Worm (Caenorhabditis elegans) whole organism, mixed stage, embryonic: ENCODE measurements around the gene R04B3.2.

ENCODE experiments used
- blmp-1 ChIP-seq: fragments of 150-350 bp; optimal IDR thresholded peaks from 2 replicates; lab custom pipeline; 2014; ENCODE audit warnings: missing biosample characterization, missing genetic modification characterization
- ceh-43 ChIP-seq: fragments of 200-800 bp; sonication (Bioruptor generic); optimal IDR thresholded peaks from 2 replicates; lab custom pipeline; 2018; ENCODE audit warnings: mild to moderate bottlenecking, missing genetic modification characterization, moderate library complexity, missing compliant biosample characterization
- ceh-83 ChIP-seq: fragments of 200-800 bp; sonication (Bioruptor generic); optimal IDR thresholded peaks from 2 replicates; lab custom pipeline; 2018; ENCODE audit warnings: mild to moderate bottlenecking, missing genetic modification characterization, missing compliant biosample characterization
- elt-1 ChIP-seq: sonication (generic microtip); optimal IDR thresholded peaks from 2 replicates; lab custom pipeline; 2017; ENCODE audit warnings: missing genetic modification characterization, mild to moderate bottlenecking, missing compliant biosample characterization, antibody characterized with exemption, moderate library complexity, borderline replicate concordance; ENCODE audit not compliant: insufficient read depth
- elt-3 ChIP-seq: fragments of 150-350 bp; optimal IDR thresholded peaks from 2 replicates; lab custom pipeline; 2014; ENCODE audit warnings: missing biosample characterization, missing genetic modification characterization
- ham-2 ChIP-seq: fragments of 200-800 bp; sonication (Bioruptor generic); optimal IDR thresholded peaks from 2 replicates; lab custom pipeline; 2018; ENCODE audit warnings: mild to moderate bottlenecking, missing genetic modification characterization, missing compliant biosample characterization
- lin-13 ChIP-seq: fragments of 150-350 bp; optimal IDR thresholded peaks from 2 replicates; lab custom pipeline; 2014; ENCODE audit warnings: missing biosample characterization, missing genetic modification characterization
- lin-32 ChIP-seq: fragments of 200-800 bp; sonication (Bioruptor generic); optimal IDR thresholded peaks from 2 replicates; lab custom pipeline; 2018; ENCODE audit warnings: mild to moderate bottlenecking, missing genetic modification characterization, missing compliant biosample characterization
- lsy-2 ChIP-seq: fragments of 150-350 bp; optimal IDR thresholded peaks from 2 replicates; lab custom pipeline; 2014; ENCODE audit warnings: missing biosample characterization, missing genetic modification characterization
- mab-5 ChIP-seq: fragments of 150-350 bp; optimal IDR thresholded peaks from 2 replicates; lab custom pipeline; 2014; ENCODE audit warnings: missing biosample characterization, missing genetic modification characterization
- pha-4 ChIP-seq: fragments of 150-350 bp; optimal IDR thresholded peaks from 2 replicates; lab custom pipeline; 2018; ENCODE audit warnings: missing biosample characterization, missing genetic modification reagents, missing genetic modification characterization
- snpc-4 ChIP-seq: fragments of 150-350 bp; optimal IDR thresholded peaks from 2 replicates; lab custom pipeline; 2014; ENCODE audit warnings: missing biosample characterization, missing genetic modification characterization
- unc-62 ChIP-seq: fragments of 150-350 bp; optimal IDR thresholded peaks from 2 replicates; lab custom pipeline; 2014; ENCODE audit warnings: missing biosample characterization, missing genetic modification reagents, missing genetic modification characterization
- zip-8 ChIP-seq: fragments of 150-350 bp; optimal IDR thresholded peaks from 2 replicates; lab custom pipeline; 2014; ENCODE audit warnings: missing biosample characterization, missing genetic modification characterization

ce11 chrX:2506738-2507137, 33.2 kb upstream of the R04B3.2 start:
- TF ChIP-seq blmp-1 (no peak), ham-2 (no peak), elt-1 (tag; lab: Kevin White, UChicago) (no peak), lin-13 (no peak), lsy-2 (tag; lab: Kevin White, UChicago) (no peak), ceh-83 (GFP tag; lab: Kevin White, UChicago) (no peak), ceh-43 (no peak), unc-62 (GFP tag; lab: Kevin White, UChicago) (no peak), mab-5 (no peak), lin-32 (GFP tag; lab: Kevin White, UChicago) (no peak), zip-8 (tag; lab: Kevin White, UChicago) (no peak), snpc-4 (no peak), pha-4 (tag; lab: Kevin White, UChicago) (no peak), elt-3 (no peak)
